Fruit fly (Drosophila melanogaster): ENCODE measurements around the gene CG42486.

DNA sequence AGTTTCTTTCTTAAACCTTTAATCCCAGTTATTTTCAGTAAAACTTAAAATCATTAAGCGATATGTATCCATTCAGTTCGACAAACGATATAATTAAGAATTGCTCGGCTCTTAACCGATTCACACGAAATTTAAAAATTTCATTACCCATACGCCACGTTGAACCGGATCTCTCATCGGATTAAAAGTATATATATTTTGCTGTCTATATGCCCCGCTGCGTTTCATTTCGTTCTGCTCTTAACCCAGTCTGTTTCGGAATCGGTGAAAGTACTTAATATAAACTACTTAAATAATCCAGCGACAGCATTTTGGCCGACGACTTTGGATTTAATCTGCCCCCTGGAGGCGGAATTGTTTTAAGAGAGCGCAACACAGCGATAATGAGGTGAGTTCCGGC lies 10.2 kb downstream of the CG42486 start, which contains the start of gene CG42751:
- no peak for TF ChIP-seq Blimp-1 (GFP tag; optimal IDR thresholded peaks at IDR 0.05)
- TF ChIP-seq fd59A (GFP tag; optimal IDR thresholded peaks at IDR 0.05): no peak
- TF ChIP-seq Sox15 (GFP tag; optimal IDR thresholded peaks at IDR 0.05): no peak
- no peak for TF ChIP-seq Hr4 (GFP tag; optimal IDR thresholded peaks at IDR 0.05)
- TF ChIP-seq CG16779 (tag; optimal IDR thresholded peaks at IDR 0.05): no peak
- no peak for TF ChIP-seq achi (GFP tag; optimal IDR thresholded peaks at IDR 0.05)
- TF ChIP-seq Sox102F (GFP tag; optimal IDR thresholded peaks at IDR 0.05): no peak
- no peak for TF ChIP-seq CG8632 (GFP tag; optimal IDR thresholded peaks at IDR 0.05)
- TF ChIP-seq CG4318 (GFP tag; optimal IDR thresholded peaks at IDR 0.05): no peak
- TF ChIP-seq Hr39 (GFP tag; optimal IDR thresholded peaks at IDR 0.05): no peak
- no peak for TF ChIP-seq CG6808 (GFP tag; optimal IDR thresholded peaks at IDR 0.05)
- no peak for TF ChIP-seq CG6854 (GFP tag; optimal IDR thresholded peaks at IDR 0.05)
- no peak for TF ChIP-seq Ets21C (GFP tag; optimal IDR thresholded peaks at IDR 0.05)

All from whole organism, prepupa.